Worm (Caenorhabditis elegans) whole organism, L2 larva: Measurements from ENCODE around the gene Y62E10A.24.

ENCODE experiments used
- snpc-4 ChIP-seq: fragments of 150-350 bp; optimal IDR thresholded peaks from 2 replicates; lab custom pipeline; 2014; ENCODE audit warnings: missing biosample characterization, missing genetic modification characterization
- unc-62 ChIP-seq: fragments of 150-350 bp; optimal IDR thresholded peaks from 2 replicates; lab custom pipeline; 2014; ENCODE audit warnings: missing biosample characterization, missing genetic modification reagents, missing genetic modification characterization

DNA sequence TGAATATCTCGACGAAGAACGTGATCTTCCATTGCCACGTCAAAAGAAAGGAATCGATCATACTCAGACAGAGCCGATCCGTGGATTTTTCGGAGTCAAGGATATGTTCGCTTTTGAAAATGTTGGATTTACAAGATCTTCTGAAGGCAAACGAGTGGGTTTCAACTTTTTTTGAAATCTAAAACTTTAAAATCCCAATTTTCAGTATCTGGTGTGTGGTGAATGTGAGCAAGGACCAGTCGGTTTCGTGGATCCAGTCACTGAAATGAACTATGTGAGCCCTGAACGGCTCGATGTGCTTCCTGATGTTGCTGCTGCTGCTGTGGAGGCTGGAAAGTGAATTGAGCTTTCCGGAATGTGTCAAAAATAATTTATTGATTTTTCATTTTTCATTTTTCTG, 16.4 kb downstream of the Y62E10A.24 start, which contains the start of gene lsm-3:
- no peak for TF ChIP-seq snpc-4 (tag; lab: Kevin White, UChicago)
- no peak for TF ChIP-seq unc-62
